Fruit fly (Drosophila melanogaster) whole organism, prepupa: ENCODE data around the gene CG1116.
A peak's percentile ranks its signal among the peaks of the same experiment; 100 is the strongest.

Source experiments
- Blimp-1 ChIP-seq: fragments of 200-800 bp; sonication (Bioruptor generic); optimal IDR thresholded peaks from 3 replicates; lab custom pipeline; 2017; ENCODE audit warnings: missing biosample characterization, missing genetic modification characterization, mild to moderate bottlenecking, moderate library complexity, missing genetic modification reagents
- CG11762 ChIP-seq: fragments of 200-800 bp; sonication (Bioruptor generic); optimal IDR thresholded peaks from 3 replicates; lab custom pipeline; 2016; ENCODE audit warnings: missing biosample characterization, missing genetic modification characterization; ENCODE audit not compliant: insufficient read depth
- CG1621 ChIP-seq: fragments of 200-800 bp; sonication (Bioruptor generic); optimal IDR thresholded peaks from 3 replicates; lab custom pipeline; 2018; ENCODE audit warnings: missing biosample characterization, mild to moderate bottlenecking, missing genetic modification characterization
- CG3032 ChIP-seq: fragments of 200-800 bp; optimal IDR thresholded peaks from 2 replicates; lab custom pipeline; 2019; ENCODE audit warnings: missing biosample characterization, mild to moderate bottlenecking, missing genetic modification characterization, moderate library complexity
- CG32006 ChIP-seq: fragments of 200-800 bp; sonication (Bioruptor generic); optimal IDR thresholded peaks from 3 replicates; lab custom pipeline; 2017; ENCODE audit warnings: missing biosample characterization, mild to moderate bottlenecking, missing genetic modification characterization
- CG34406 ChIP-seq: fragments of 200-800 bp; sonication (Bioruptor generic); optimal IDR thresholded peaks from 3 replicates; lab custom pipeline; 2016; ENCODE audit warnings: missing biosample characterization, missing genetic modification characterization
- CG6163 ChIP-seq: fragments of 200-800 bp; sonication (Bioruptor generic); IDR thresholded peaks from 3 replicates; pipeline ENCODE4 v1.3.6; 2022; ENCODE audit warnings: missing biosample characterization, missing genetic modification characterization
- CG6792 ChIP-seq: fragments of 200-800 bp; sonication (Bioruptor generic); optimal IDR thresholded peaks from 3 replicates; lab custom pipeline; 2016; ENCODE audit warnings: missing biosample characterization, missing genetic modification characterization
- CG6808 ChIP-seq: fragments of 200-800 bp; sonication (Bioruptor generic); optimal IDR thresholded peaks from 3 replicates; lab custom pipeline; 2017; ENCODE audit warnings: missing biosample characterization, missing genetic modification characterization, mild to moderate bottlenecking, moderate library complexity, missing genetic modification reagents
- CG6854 ChIP-seq: fragments of 200-800 bp; sonication (Bioruptor generic); optimal IDR thresholded peaks from 2 replicates; lab custom pipeline; 2017; ENCODE audit warnings: missing biosample characterization, mild to moderate bottlenecking, missing genetic modification characterization
- CG8119 ChIP-seq: fragments of 200-800 bp; sonication (Bioruptor generic); IDR thresholded peaks from 3 replicates; pipeline ENCODE4 v1.3.6; 2022; ENCODE audit warnings: missing biosample characterization, missing genetic modification characterization
- Eip75B ChIP-seq: fragments of 200-800 bp; sonication (Bioruptor generic); optimal IDR thresholded peaks from 3 replicates; lab custom pipeline; 2016; ENCODE audit warnings: missing biosample characterization, missing genetic modification characterization
- Eip78C ChIP-seq: fragments of 200-800 bp; sonication (Bioruptor generic); peaks from one replicate; lab custom pipeline; 2016; ENCODE audit warnings: missing biosample characterization, missing genetic modification characterization
- Eip93F ChIP-seq: fragments of 200-800 bp; sonication (Bioruptor generic); optimal IDR thresholded peaks from 2 replicates; lab custom pipeline; 2016; ENCODE audit warnings: missing biosample characterization, mild to moderate bottlenecking, missing genetic modification characterization
- Ets96B ChIP-seq: fragments of 200-800 bp; optimal IDR thresholded peaks from 2 replicates; lab custom pipeline; 2019; ENCODE audit warnings: missing biosample characterization, mild to moderate bottlenecking, missing genetic modification characterization, moderate library complexity
- Gug ChIP-seq: fragments of 200-800 bp; sonication (Bioruptor generic); IDR thresholded peaks from 2 replicates; pipeline ENCODE4 v1.3.6; 2022; ENCODE audit warnings: missing biosample characterization, missing genetic modification characterization
- Hr39 ChIP-seq: fragments of 200-800 bp; sonication (Bioruptor generic); optimal IDR thresholded peaks from 2 replicates; lab custom pipeline; 2016; ENCODE audit warnings: missing biosample characterization, missing genetic modification characterization
- Hr4 ChIP-seq: fragments of 200-800 bp; sonication (Bioruptor generic); optimal IDR thresholded peaks from 3 replicates; lab custom pipeline; 2016; ENCODE audit warnings: missing biosample characterization, missing genetic modification characterization
- Lpt ChIP-seq: fragments of 200-800 bp; sonication (Bioruptor generic); optimal IDR thresholded peaks from 3 replicates; lab custom pipeline; 2016; ENCODE audit warnings: missing biosample characterization, missing genetic modification characterization
- OdsH ChIP-seq: fragments of 200-800 bp; sonication (Bioruptor generic); optimal IDR thresholded peaks from 3 replicates; lab custom pipeline; 2016; ENCODE audit warnings: missing biosample characterization, missing genetic modification characterization
- Sox14 ChIP-seq: fragments of 200-800 bp; sonication (Bioruptor generic); optimal IDR thresholded peaks from 3 replicates; lab custom pipeline; 2016; ENCODE audit warnings: missing biosample characterization, missing genetic modification characterization
- achi ChIP-seq: fragments of 200-800 bp; sonication (Bioruptor generic); optimal IDR thresholded peaks from 3 replicates; lab custom pipeline; 2016; ENCODE audit warnings: missing biosample characterization, missing genetic modification characterization
- cyc ChIP-seq: fragments of 200-800 bp; sonication (Bioruptor generic); optimal IDR thresholded peaks from 3 replicates; lab custom pipeline; 2016; ENCODE audit warnings: missing biosample characterization, missing genetic modification characterization
- dsx ChIP-seq: fragments of 200-800 bp; optimal IDR thresholded peaks from 3 replicates; lab custom pipeline; 2019; ENCODE audit warnings: missing biosample characterization, mild to moderate bottlenecking, missing genetic modification characterization, moderate library complexity; ENCODE audit not compliant: poor library complexity, severe bottlenecking
- eg ChIP-seq: fragments of 200-800 bp; sonication (Bioruptor generic); IDR thresholded peaks from 3 replicates; pipeline ENCODE4 v1.3.6; 2022; ENCODE audit warnings: missing biosample characterization, missing genetic modification characterization
- esn ChIP-seq: fragments of 200-800 bp; sonication (Bioruptor generic); optimal IDR thresholded peaks from 2 replicates; lab custom pipeline; 2016; ENCODE audit warnings: missing biosample characterization, mild to moderate bottlenecking, missing genetic modification characterization, moderate library complexity
- fd59A ChIP-seq: fragments of 200-800 bp; sonication (Bioruptor generic); optimal IDR thresholded peaks from 2 replicates; lab custom pipeline; 2017; ENCODE audit warnings: missing biosample characterization, mild to moderate bottlenecking, missing genetic modification characterization, missing genetic modification reagents
- fd85E ChIP-seq: fragments of 200-800 bp; sonication (Bioruptor generic); optimal IDR thresholded peaks from 3 replicates; lab custom pipeline; 2016; ENCODE audit warnings: missing biosample characterization, missing genetic modification characterization
- fkh ChIP-seq: fragments of 200-800 bp; sonication (Bioruptor generic); optimal IDR thresholded peaks from 3 replicates; lab custom pipeline; 2017; ENCODE audit warnings: missing biosample characterization, mild to moderate bottlenecking, missing genetic modification characterization, moderate library complexity
- net ChIP-seq: fragments of 200-800 bp; sonication (Bioruptor generic); optimal IDR thresholded peaks from 3 replicates; lab custom pipeline; 2016; ENCODE audit warnings: missing biosample characterization, missing genetic modification characterization
- pdm3 ChIP-seq: fragments of 200-800 bp; sonication (Bioruptor generic); optimal IDR thresholded peaks from 3 replicates; lab custom pipeline; 2016; ENCODE audit warnings: missing biosample characterization, missing genetic modification characterization
- spab ChIP-seq: fragments of 200-800 bp; sonication (Bioruptor generic); optimal IDR thresholded peaks from 2 replicates; lab custom pipeline; 2017; ENCODE audit warnings: missing biosample characterization, mild to moderate bottlenecking, missing genetic modification characterization, missing genetic modification reagents
- ss ChIP-seq, 2 experiments: fragments of 200-800 bp; sonication (Bioruptor generic); optimal IDR thresholded peaks; 2 replicates in 1 of 2; 3 replicates in 1 of 2; lab custom pipeline; 2017 to 2018; ENCODE audit warnings: mild to moderate bottlenecking in 2 of 2, missing biosample characterization in 2 of 2, missing genetic modification characterization in 2 of 2, moderate library complexity in 1 of 2
- svp ChIP-seq: fragments of 200-800 bp; sonication (Bioruptor generic); peaks from one replicate; lab custom pipeline; 2016; ENCODE audit warnings: missing biosample characterization, missing genetic modification characterization
- vri ChIP-seq: fragments of 200-800 bp; sonication (Bioruptor generic); optimal IDR thresholded peaks from 3 replicates; lab custom pipeline; 2016; ENCODE audit warnings: missing biosample characterization, mild to moderate bottlenecking, missing genetic modification characterization

The CG1116 gene

DNA sequence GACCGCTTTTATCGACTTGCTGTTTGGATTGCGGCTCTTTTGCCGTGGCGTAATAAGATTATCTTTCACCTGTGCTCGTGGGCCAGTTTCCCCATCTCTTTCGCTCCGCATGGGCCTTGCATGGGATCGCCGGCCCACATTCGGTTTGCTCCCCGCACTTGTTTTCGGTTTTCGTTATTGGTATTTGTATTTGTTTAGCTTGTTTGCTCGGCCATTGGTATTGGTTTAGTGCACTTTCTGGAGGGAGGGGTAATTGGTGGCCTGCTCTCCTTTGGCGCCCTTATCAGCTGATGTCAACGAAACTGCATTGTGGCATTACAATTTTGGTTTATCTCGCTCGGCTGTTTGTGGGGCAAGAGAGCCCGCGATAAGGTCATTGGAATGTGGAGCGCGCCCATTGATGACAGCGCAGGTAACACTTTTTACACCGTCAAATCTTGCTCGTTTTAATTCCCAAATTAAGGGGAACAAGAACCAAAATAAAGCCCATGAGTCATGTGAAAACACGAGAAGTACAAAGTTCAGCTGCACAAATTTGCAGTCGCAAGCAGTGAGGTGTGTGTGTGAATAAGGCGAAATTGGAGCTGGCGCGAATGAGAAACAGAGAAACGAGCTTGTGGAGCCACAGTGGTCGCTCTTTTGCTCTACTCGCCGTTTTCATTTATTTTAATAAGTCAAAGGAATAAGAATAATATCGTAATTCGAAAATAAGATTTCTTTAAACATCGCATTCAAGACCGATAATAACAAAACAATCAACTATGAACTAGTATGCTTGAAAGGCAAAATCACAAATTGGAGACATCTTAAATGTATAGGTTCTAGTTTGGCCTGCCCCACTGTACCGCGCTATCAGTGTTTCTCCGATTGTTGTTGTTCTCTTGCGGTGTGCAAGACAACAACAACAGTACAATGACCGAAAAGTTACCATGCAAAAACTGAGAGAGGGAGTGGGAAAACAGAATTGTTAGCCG lies 3.8 kb upstream of the CG1116 start (continued):
- TF ChIP-seq net (GFP tag; lab: Kevin White, UChicago), result peak; percentile 92
- TF ChIP-seq Hr39 (GFP tag; lab: Kevin White, UChicago), result peak; percentile 92
- peak; percentile 92 for TF ChIP-seq OdsH (GFP tag; lab: Kevin White, UChicago)
- TF ChIP-seq cyc (GFP tag; lab: Kevin White, UChicago), result peak; percentile 91
- peak; percentile 89 for TF ChIP-seq achi
- peak; percentile 74 for TF ChIP-seq Blimp-1
- peak; percentile 92 for TF ChIP-seq CG6163 (GFP tag; lab: Robert Waterston, UW)
- peak; percentile 93 for TF ChIP-seq pdm3 (GFP tag; lab: Kevin White, UChicago)
- peak; percentile 84 for TF ChIP-seq spab (GFP tag; lab: Kevin White, UChicago)
- peak; percentile 86 for TF ChIP-seq fd59A (GFP tag; lab: Kevin White, UChicago)
- peak; percentile 88 for TF ChIP-seq vri

DNA sequence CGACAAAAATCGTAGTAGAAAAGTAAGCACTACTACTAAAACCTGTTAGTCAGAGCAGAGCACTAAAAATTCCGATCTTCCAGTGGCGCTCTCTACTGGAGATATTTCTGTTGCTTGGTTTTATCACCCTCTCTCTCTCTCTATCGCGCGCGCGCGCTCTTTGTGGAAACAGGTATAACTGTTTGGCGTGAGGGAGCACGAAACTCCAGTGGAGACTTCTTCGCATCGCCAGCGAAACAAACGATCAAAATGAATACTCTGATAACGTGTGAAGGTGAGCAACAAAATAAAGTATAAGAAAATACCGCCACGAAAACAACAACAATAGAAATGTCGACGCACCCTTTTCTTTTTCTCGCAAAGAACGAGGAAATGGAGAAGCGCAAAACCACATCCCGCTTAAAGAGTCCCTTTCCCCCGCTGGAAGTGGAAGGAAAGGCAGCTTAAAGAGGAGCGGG lies 3.1 kb upstream of the CG1116 start:
- TF ChIP-seq CG11762 (no peak), Ets96B (tag; lab: Kevin White, UChicago) (no peak), Blimp-1 (no peak), Eip75B (GFP tag; lab: Kevin White, UChicago) (no peak), fd85E (GFP tag; lab: Kevin White, UChicago) (no peak), CG6808 (GFP tag; lab: Kevin White, UChicago) (no peak), Eip78C (no peak), Eip93F (GFP tag; lab: Kevin White, UChicago) (no peak), vri (no peak), net (GFP tag; lab: Kevin White, UChicago) (no peak), Gug (GFP tag; lab: Robert Waterston, UW) (no peak), Sox14 (GFP tag; lab: Kevin White, UChicago) (no peak), achi (no peak), eg (GFP tag; lab: Robert Waterston, UW) (no peak), Hr4 (no peak), Lpt (GFP tag; lab: Kevin White, UChicago) (no peak), fkh (GFP tag; lab: Kevin White, UChicago) (no peak)

DNA sequence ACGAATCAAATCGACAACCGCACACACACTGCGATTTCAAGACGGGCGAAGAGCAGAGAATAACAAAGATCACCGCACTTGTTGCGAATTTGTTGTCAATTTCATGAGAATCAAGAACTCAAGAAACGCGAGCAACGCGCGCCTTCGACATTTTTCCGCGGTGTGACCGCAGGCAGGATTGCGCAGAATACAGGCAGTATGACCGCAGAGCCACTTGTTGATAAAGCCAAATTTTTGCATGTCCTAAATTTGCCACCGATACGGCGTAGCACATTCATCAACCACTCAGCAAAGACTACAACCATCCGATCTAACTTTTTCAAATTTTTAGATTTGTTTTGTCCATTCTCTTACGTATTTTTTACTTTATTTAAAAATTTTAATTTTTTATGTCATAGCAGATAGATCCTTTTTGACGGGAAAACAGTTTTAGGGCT lies 2.2 kb upstream of the CG1116 start, which contains the start of gene cno:
Gene cno, minus strand, starts transcription at position 179 of the 437 bp plus-strand sequence.
- peak; percentile 8 for TF ChIP-seq CG1621 (tag; lab: Kevin White, UChicago)
- TF ChIP-seq CG3032, result peak; percentile 19
- TF ChIP-seq CG11762, result no peak
- no peak for TF ChIP-seq CG32006 (GFP tag; lab: Kevin White, UChicago)
- peak; percentile 34 for TF ChIP-seq esn (GFP tag; lab: Kevin White, UChicago)
- no peak for TF ChIP-seq pdm3 (GFP tag; lab: Kevin White, UChicago)
- TF ChIP-seq CG6163 (GFP tag; lab: Robert Waterston, UW), result 0 out of 3 replicates have a peak, but pooled peaks have one; percentile 7
- peak; percentile 83 for TF ChIP-seq Eip78C
- peak; percentile 34; the same call in 2 of the 3 replicates for TF ChIP-seq eg (GFP tag; lab: Robert Waterston, UW)
- TF ChIP-seq ss (GFP tag; optimal IDR thresholded peaks at IDR 0.05; lab: Kevin White, UChicago), result peak; percentile 20 to 35
- TF ChIP-seq CG34406 (GFP tag; lab: Kevin White, UChicago), result no peak
- peak; percentile 77 for TF ChIP-seq CG6854 (GFP tag; lab: Kevin White, UChicago)
- peak; percentile 49 for TF ChIP-seq dsx (GFP tag; lab: Kevin White, UChicago)
- TF ChIP-seq CG8119 (GFP tag; lab: Robert Waterston, UW), result peak; percentile 51; the same call in 1 of the 3 replicates
- TF ChIP-seq cyc (GFP tag; lab: Kevin White, UChicago), result no peak
- TF ChIP-seq svp (GFP tag; lab: Kevin White, UChicago), result no peak
- no peak for TF ChIP-seq CG6792 (GFP tag; lab: Kevin White, UChicago)
